Worm (Caenorhabditis elegans): Measurements from ENCODE around the gene txdc-12.1.
A peak's percentile ranks its signal among the peaks of the same experiment; 100 is the strongest.

The txdc-12.1 gene

DNA sequence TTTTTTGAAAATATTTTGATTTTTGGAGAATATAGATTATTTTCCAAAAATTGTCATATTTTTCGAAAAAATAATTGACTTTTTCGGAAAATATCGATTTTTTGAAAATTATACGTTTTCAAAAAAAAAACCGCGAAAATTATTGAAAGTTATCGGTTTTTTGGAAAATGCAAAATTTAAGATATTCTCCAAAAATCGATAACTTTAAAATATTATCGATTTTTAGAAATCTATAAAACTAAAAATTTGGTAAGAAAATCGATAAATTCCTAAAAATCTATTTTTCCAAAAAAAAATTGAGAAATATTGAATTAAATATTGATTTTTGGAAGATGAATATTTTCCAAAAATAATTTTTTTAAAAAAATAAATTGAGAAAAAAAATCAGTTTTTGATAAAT, 16.9 kb downstream of the txdc-12.1 start (continued):
- no peak for TF ChIP-seq ahr-1 (tag; optimal IDR thresholded peaks at IDR 0.05)
- no peak for TF ChIP-seq odd-2 (tag; optimal IDR thresholded peaks at IDR 0.05)

DNA sequence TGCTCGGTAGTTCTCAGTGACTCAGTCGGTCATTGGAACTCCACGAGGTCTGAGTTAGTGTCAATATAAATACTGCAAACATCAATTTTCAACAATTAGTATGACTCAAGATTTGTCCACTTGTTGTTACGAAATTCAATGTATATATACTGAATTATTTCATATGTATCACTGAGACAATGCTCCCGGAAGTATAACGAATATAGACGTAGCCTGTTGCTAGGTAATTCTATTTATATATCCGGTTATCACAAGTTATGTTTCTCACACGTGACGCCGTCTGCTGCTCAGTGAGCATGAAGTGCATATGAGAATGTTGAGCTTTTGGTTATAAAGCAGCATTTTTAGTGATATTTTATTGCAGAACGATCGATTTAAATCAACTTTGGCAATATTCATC, 20.4 kb downstream of the txdc-12.1 start:
- no peak for TF ChIP-seq ceh-6 (GFP tag; optimal IDR thresholded peaks at IDR 0.05)
- no peak for TF ChIP-seq madf-2 (tag; optimal IDR thresholded peaks at IDR 0.05)
- no peak for TF ChIP-seq hlh-15 (tag; optimal IDR thresholded peaks at IDR 0.05)
- TF ChIP-seq hlh-13 (GFP tag; optimal IDR thresholded peaks at IDR 0.05): no peak
- no peak for TF ChIP-seq dve-1 (tag; optimal IDR thresholded peaks at IDR 0.05)
- no peak for TF ChIP-seq elt-2 (tag; optimal IDR thresholded peaks at IDR 0.05)
- no peak for TF ChIP-seq ceh-34 (tag; optimal IDR thresholded peaks at IDR 0.05)
- no peak for TF ChIP-seq sox-2 (GFP tag; IDR thresholded peaks at IDR 0.05)
- TF ChIP-seq pros-1 (tag; optimal IDR thresholded peaks at IDR 0.05): no peak
- TF ChIP-seq tbx-7 (tag; optimal IDR thresholded peaks at IDR 0.05): no peak
- no peak for TF ChIP-seq ttx-3 (tag; optimal IDR thresholded peaks at IDR 0.05)
- no peak for TF ChIP-seq gmeb-2 (tag; optimal IDR thresholded peaks at IDR 0.05)
- no peak for TF ChIP-seq fkh-10 (GFP tag; optimal IDR thresholded peaks at IDR 0.05)
- TF ChIP-seq unc-55 (GFP tag; optimal IDR thresholded peaks at IDR 0.05): no peak
- TF ChIP-seq rnt-1 (tag; optimal IDR thresholded peaks at IDR 0.05): no peak
- TF ChIP-seq C38D4.7 (GFP tag; optimal IDR thresholded peaks at IDR 0.05): no peak
- TF ChIP-seq K09A11.1 (tag; optimal IDR thresholded peaks at IDR 0.05; ENCODE audit: insufficient read depth): no peak
- TF ChIP-seq ceh-45 (GFP tag; IDR thresholded peaks at IDR 0.05): no peak

DNA sequence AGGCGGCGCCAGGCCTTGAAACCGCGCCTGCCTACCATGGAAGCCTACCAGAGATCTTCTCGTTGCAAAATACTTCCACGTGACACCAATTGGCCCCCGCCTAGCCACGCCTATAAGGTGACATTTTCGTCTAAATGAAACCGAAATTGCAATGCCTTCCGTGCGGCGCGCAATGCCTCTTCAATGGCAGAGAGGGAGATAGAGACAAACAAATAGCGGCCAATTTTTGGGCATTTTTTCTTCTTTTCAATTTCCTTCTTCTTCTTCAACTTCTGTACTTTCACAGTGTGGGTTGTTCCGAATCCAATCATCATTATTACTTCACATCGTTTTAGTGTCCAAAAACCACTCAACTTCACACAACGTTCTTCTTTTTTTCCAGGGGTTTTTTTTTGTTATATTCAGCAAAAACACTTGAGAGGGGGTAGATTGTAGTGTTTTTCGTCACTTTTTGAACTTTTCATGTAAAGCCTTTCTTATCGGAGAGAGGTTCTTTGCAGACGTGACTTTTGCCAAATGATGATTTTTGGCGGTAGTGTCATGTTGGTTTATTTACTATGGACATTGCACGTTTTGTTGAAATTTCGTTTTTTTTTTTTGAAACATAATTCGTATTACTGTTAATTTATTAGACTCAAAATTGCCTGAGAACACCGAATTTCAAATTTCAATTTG, 21.1 kb downstream of the txdc-12.1 start:
- no peak for TF ChIP-seq Y22D7AL.16 (tag; optimal IDR thresholded peaks at IDR 0.05)
- TF ChIP-seq K02D7.2 (tag; optimal IDR thresholded peaks at IDR 0.05): no peak
- no peak for TF ChIP-seq ceh-6 (GFP tag; optimal IDR thresholded peaks at IDR 0.05)
- no peak for TF ChIP-seq pros-1 (tag; optimal IDR thresholded peaks at IDR 0.05)
- no peak for TF ChIP-seq sox-4 (tag; optimal IDR thresholded peaks at IDR 0.05)
- TF ChIP-seq ceh-30 (tag; optimal IDR thresholded peaks at IDR 0.05): no peak
- TF ChIP-seq ceh-24 (tag; optimal IDR thresholded peaks at IDR 0.05): no peak
- no peak for TF ChIP-seq ceh-18 (tag; optimal IDR thresholded peaks at IDR 0.05)
- TF ChIP-seq pax-1 (tag; optimal IDR thresholded peaks at IDR 0.05): no peak
- no peak for TF ChIP-seq pag-3 (tag; optimal IDR thresholded peaks at IDR 0.05; ENCODE audit: borderline replicate concordance)
- TF ChIP-seq unc-86 (tag; optimal IDR thresholded peaks at IDR 0.05): no peak
- no peak for TF ChIP-seq lin-11 (tag; optimal IDR thresholded peaks at IDR 0.05)
- TF ChIP-seq hlh-8 (tag; optimal IDR thresholded peaks at IDR 0.05): no peak
- no peak for TF ChIP-seq ceh-14 (tag; optimal IDR thresholded peaks at IDR 0.05)
- no peak for TF ChIP-seq ceh-2 (tag; optimal IDR thresholded peaks at IDR 0.05)
- no peak for TF ChIP-seq che-1 (tag; optimal IDR thresholded peaks at IDR 0.05)
- TF ChIP-seq C38D4.7 (GFP tag; optimal IDR thresholded peaks at IDR 0.05): no peak
- no peak for TF ChIP-seq dmd-4 (tag; optimal IDR thresholded peaks at IDR 0.05; ENCODE audit: borderline replicate concordance)
- no peak for TF ChIP-seq hlh-6 (tag; optimal IDR thresholded peaks at IDR 0.05)

DNA sequence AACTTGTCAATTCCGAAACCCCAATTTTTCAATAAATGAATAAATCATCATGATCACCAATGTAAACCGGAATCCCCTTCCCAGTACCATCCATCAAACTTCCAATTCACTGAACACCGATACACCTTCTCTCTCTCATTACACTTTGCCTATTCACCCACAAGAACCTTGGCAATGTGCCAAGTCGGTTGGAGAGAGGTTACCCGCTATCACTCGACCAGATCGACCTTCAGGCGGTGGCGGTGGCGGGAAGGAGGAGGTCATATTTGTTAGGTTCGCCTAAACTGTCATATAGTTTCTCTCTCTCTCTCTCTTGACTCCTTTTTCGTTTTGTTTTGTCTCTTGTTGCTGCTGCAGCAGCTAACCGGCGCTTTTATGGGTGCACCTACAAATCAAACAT, 22.4 kb downstream of the txdc-12.1 start:
- TF ChIP-seq pax-1 (tag; optimal IDR thresholded peaks at IDR 0.05): peak; percentile 20
- TF ChIP-seq rnt-1 (tag; optimal IDR thresholded peaks at IDR 0.05): peak; percentile 38
- no peak for TF ChIP-seq pag-3 (tag; optimal IDR thresholded peaks at IDR 0.05; ENCODE audit: borderline replicate concordance)
- TF ChIP-seq fax-1 (tag; optimal IDR thresholded peaks at IDR 0.05): no peak
- TF ChIP-seq ref-2 (tag; optimal IDR thresholded peaks at IDR 0.05): peak; percentile 3
- TF ChIP-seq unc-55 (GFP tag; optimal IDR thresholded peaks at IDR 0.05): peak; percentile 31
- peak; percentile 14 for TF ChIP-seq tbx-2 (tag; optimal IDR thresholded peaks at IDR 0.05)

Measured in whole organism, late embryonic.